Worm (Caenorhabditis elegans) whole organism, young adult: Measurements from ENCODE around the gene B0395.3.

Source experiments
- F49E8.2 ChIP-seq: sonication (generic microtip); optimal IDR thresholded peaks from 3 replicates; lab custom pipeline; 2017; ENCODE audit warnings: missing genetic modification characterization, mild to moderate bottlenecking, missing compliant biosample characterization, antibody characterized with exemption, moderate library complexity; ENCODE audit not compliant: insufficient read depth
- dox-1 ChIP-seq: fragments of 200-800 bp; sonication (Bioruptor generic); IDR thresholded peaks from 2 replicates; pipeline ENCODE4 v1.3.6; 2022; ENCODE audit warnings: missing genetic modification reagents, missing genetic modification characterization, missing compliant biosample characterization
- egrh-3 ChIP-seq: fragments of 200-800 bp; sonication (Bioruptor generic); IDR thresholded peaks from 2 replicates; pipeline ENCODE4 v1.3.6; 2022; ENCODE audit warnings: missing genetic modification reagents, missing genetic modification characterization, missing compliant biosample characterization

ce11 chrX:16072595-16072994, 32.5 kb upstream of the B0395.3 start, which contains the start of gene col-187:
- TF ChIP-seq dox-1 (no peak), egrh-3 (GFP tag; lab: Robert Waterston, UW) (no peak), F49E8.2 (tag; lab: Kevin White, UChicago) (no peak)
